Fruit fly (Drosophila melanogaster) whole organism, prepupa: Measurements from ENCODE around the gene Nedd4.

Experiments used
- Blimp-1 ChIP-seq: fragments of 200-800 bp; sonication (Bioruptor generic); optimal IDR thresholded peaks from 3 replicates; lab custom pipeline; 2017; ENCODE audit warnings: missing biosample characterization, missing genetic modification characterization, mild to moderate bottlenecking, moderate library complexity, missing genetic modification reagents
- CG10631 ChIP-seq: fragments of 200-800 bp; sonication (Bioruptor generic); optimal IDR thresholded peaks from 2 replicates; lab custom pipeline; 2016; ENCODE audit warnings: missing biosample characterization, missing genetic modification characterization
- CG11294 ChIP-seq: fragments of 200-800 bp; sonication (Bioruptor generic); IDR thresholded peaks from 2 replicates; pipeline ENCODE4 v1.3.6; 2022; ENCODE audit warnings: missing biosample characterization, missing genetic modification characterization
- CG11762 ChIP-seq: fragments of 200-800 bp; sonication (Bioruptor generic); optimal IDR thresholded peaks from 3 replicates; lab custom pipeline; 2016; ENCODE audit warnings: missing biosample characterization, missing genetic modification characterization; ENCODE audit not compliant: insufficient read depth
- CG15336 ChIP-seq: fragments of 200-800 bp; sonication (Bioruptor generic); IDR thresholded peaks from 2 replicates; pipeline ENCODE4 v1.3.6; 2022; ENCODE audit warnings: missing biosample characterization, missing genetic modification characterization
- CG1621 ChIP-seq: fragments of 200-800 bp; sonication (Bioruptor generic); optimal IDR thresholded peaks from 3 replicates; lab custom pipeline; 2018; ENCODE audit warnings: missing biosample characterization, mild to moderate bottlenecking, missing genetic modification characterization
- CG16779 ChIP-seq: fragments of 200-800 bp; sonication (Bioruptor generic); optimal IDR thresholded peaks from 3 replicates; lab custom pipeline; 2017; ENCODE audit warnings: missing biosample characterization, mild to moderate bottlenecking, missing genetic modification characterization
- CG31627 ChIP-seq: fragments of 200-800 bp; sonication (Bioruptor generic); optimal IDR thresholded peaks from 3 replicates; lab custom pipeline; 2016; ENCODE audit warnings: missing biosample characterization, missing genetic modification characterization
- CG34406 ChIP-seq: fragments of 200-800 bp; sonication (Bioruptor generic); optimal IDR thresholded peaks from 3 replicates; lab custom pipeline; 2016; ENCODE audit warnings: missing biosample characterization, missing genetic modification characterization
- CG3919 ChIP-seq: fragments of 200-800 bp; sonication (Bioruptor generic); optimal IDR thresholded peaks from 3 replicates; lab custom pipeline; 2016; ENCODE audit warnings: missing biosample characterization, missing genetic modification characterization
- CG6163 ChIP-seq: fragments of 200-800 bp; sonication (Bioruptor generic); IDR thresholded peaks from 3 replicates; pipeline ENCODE4 v1.3.6; 2022; ENCODE audit warnings: missing biosample characterization, missing genetic modification characterization
- CG6276 ChIP-seq: fragments of 200-800 bp; sonication (Bioruptor generic); optimal IDR thresholded peaks from 2 replicates; lab custom pipeline; 2017; ENCODE audit warnings: missing biosample characterization, mild to moderate bottlenecking, missing genetic modification characterization
- CG6792 ChIP-seq: fragments of 200-800 bp; sonication (Bioruptor generic); optimal IDR thresholded peaks from 3 replicates; lab custom pipeline; 2016; ENCODE audit warnings: missing biosample characterization, missing genetic modification characterization
- CG6808 ChIP-seq: fragments of 200-800 bp; sonication (Bioruptor generic); optimal IDR thresholded peaks from 3 replicates; lab custom pipeline; 2017; ENCODE audit warnings: missing biosample characterization, missing genetic modification characterization, mild to moderate bottlenecking, moderate library complexity, missing genetic modification reagents
- CG6854 ChIP-seq: fragments of 200-800 bp; sonication (Bioruptor generic); optimal IDR thresholded peaks from 2 replicates; lab custom pipeline; 2017; ENCODE audit warnings: missing biosample characterization, mild to moderate bottlenecking, missing genetic modification characterization
- CG8119 ChIP-seq: fragments of 200-800 bp; sonication (Bioruptor generic); IDR thresholded peaks from 3 replicates; pipeline ENCODE4 v1.3.6; 2022; ENCODE audit warnings: missing biosample characterization, missing genetic modification characterization
- CG8319 ChIP-seq: fragments of 200-800 bp; sonication (Bioruptor generic); optimal IDR thresholded peaks from 3 replicates; lab custom pipeline; 2016; ENCODE audit warnings: missing biosample characterization, missing genetic modification characterization
- CG8632 ChIP-seq: fragments of 200-800 bp; sonication (Bioruptor generic); optimal IDR thresholded peaks from 3 replicates; lab custom pipeline; 2016; ENCODE audit warnings: missing biosample characterization, missing genetic modification characterization
- CG9139 ChIP-seq: fragments of 200-800 bp; sonication (Bioruptor generic); optimal IDR thresholded peaks from 3 replicates; lab custom pipeline; 2017; ENCODE audit warnings: missing biosample characterization, mild to moderate bottlenecking, missing genetic modification characterization
- Eip75B ChIP-seq: fragments of 200-800 bp; sonication (Bioruptor generic); optimal IDR thresholded peaks from 3 replicates; lab custom pipeline; 2016; ENCODE audit warnings: missing biosample characterization, missing genetic modification characterization
- Eip78C ChIP-seq: fragments of 200-800 bp; sonication (Bioruptor generic); peaks from one replicate; lab custom pipeline; 2016; ENCODE audit warnings: missing biosample characterization, missing genetic modification characterization
- Ets21C ChIP-seq: fragments of 200-800 bp; sonication (Bioruptor generic); optimal IDR thresholded peaks from 3 replicates; lab custom pipeline; 2016; ENCODE audit warnings: missing biosample characterization, missing genetic modification characterization
- Ets96B ChIP-seq: fragments of 200-800 bp; optimal IDR thresholded peaks from 2 replicates; lab custom pipeline; 2019; ENCODE audit warnings: missing biosample characterization, mild to moderate bottlenecking, missing genetic modification characterization, moderate library complexity
- Hr38 ChIP-seq: sonication (Bioruptor generic); optimal IDR thresholded peaks from 2 replicates; lab custom pipeline; 2016; ENCODE audit warnings: missing biosample characterization, missing genetic modification characterization
- Hr39 ChIP-seq: fragments of 200-800 bp; sonication (Bioruptor generic); optimal IDR thresholded peaks from 2 replicates; lab custom pipeline; 2016; ENCODE audit warnings: missing biosample characterization, missing genetic modification characterization
- Hr4 ChIP-seq: fragments of 200-800 bp; sonication (Bioruptor generic); optimal IDR thresholded peaks from 3 replicates; lab custom pipeline; 2016; ENCODE audit warnings: missing biosample characterization, missing genetic modification characterization
- Lpt ChIP-seq: fragments of 200-800 bp; sonication (Bioruptor generic); optimal IDR thresholded peaks from 3 replicates; lab custom pipeline; 2016; ENCODE audit warnings: missing biosample characterization, missing genetic modification characterization
- Met ChIP-seq: fragments of 200-800 bp; sonication (Bioruptor generic); optimal IDR thresholded peaks from 3 replicates; lab custom pipeline; 2016; ENCODE audit warnings: missing biosample characterization, missing genetic modification characterization
- OdsH ChIP-seq: fragments of 200-800 bp; sonication (Bioruptor generic); optimal IDR thresholded peaks from 3 replicates; lab custom pipeline; 2016; ENCODE audit warnings: missing biosample characterization, missing genetic modification characterization
- Smox ChIP-seq: fragments of 200-800 bp; sonication (Bioruptor generic); optimal IDR thresholded peaks from 3 replicates; lab custom pipeline; 2016; ENCODE audit warnings: missing biosample characterization, missing genetic modification characterization
- Sox102F ChIP-seq: fragments of 200-800 bp; sonication (Bioruptor generic); optimal IDR thresholded peaks from 2 replicates; lab custom pipeline; 2016; ENCODE audit warnings: missing biosample characterization, mild to moderate bottlenecking, missing genetic modification characterization
- Sox14 ChIP-seq: fragments of 200-800 bp; sonication (Bioruptor generic); optimal IDR thresholded peaks from 3 replicates; lab custom pipeline; 2016; ENCODE audit warnings: missing biosample characterization, missing genetic modification characterization
- Sox15 ChIP-seq: fragments of 200-800 bp; sonication (Bioruptor generic); optimal IDR thresholded peaks from 3 replicates; lab custom pipeline; 2016; ENCODE audit warnings: missing biosample characterization, missing genetic modification characterization
- achi ChIP-seq: fragments of 200-800 bp; sonication (Bioruptor generic); optimal IDR thresholded peaks from 3 replicates; lab custom pipeline; 2016; ENCODE audit warnings: missing biosample characterization, missing genetic modification characterization
- acj6 ChIP-seq: fragments of 200-800 bp; sonication (Bioruptor generic); optimal IDR thresholded peaks from 3 replicates; lab custom pipeline; 2016; ENCODE audit warnings: missing biosample characterization, missing genetic modification characterization
- cyc ChIP-seq: fragments of 200-800 bp; sonication (Bioruptor generic); optimal IDR thresholded peaks from 3 replicates; lab custom pipeline; 2016; ENCODE audit warnings: missing biosample characterization, missing genetic modification characterization
- dac ChIP-seq: fragments of 200-800 bp; sonication (Bioruptor generic); optimal IDR thresholded peaks from 2 replicates; lab custom pipeline; 2017; ENCODE audit warnings: missing biosample characterization, mild to moderate bottlenecking, missing genetic modification characterization
- dsx ChIP-seq: fragments of 200-800 bp; optimal IDR thresholded peaks from 3 replicates; lab custom pipeline; 2019; ENCODE audit warnings: missing biosample characterization, mild to moderate bottlenecking, missing genetic modification characterization, moderate library complexity; ENCODE audit not compliant: poor library complexity, severe bottlenecking
- eg ChIP-seq: fragments of 200-800 bp; sonication (Bioruptor generic); IDR thresholded peaks from 3 replicates; pipeline ENCODE4 v1.3.6; 2022; ENCODE audit warnings: missing biosample characterization, missing genetic modification characterization
- fd85E ChIP-seq: fragments of 200-800 bp; sonication (Bioruptor generic); optimal IDR thresholded peaks from 3 replicates; lab custom pipeline; 2016; ENCODE audit warnings: missing biosample characterization, missing genetic modification characterization
- lz ChIP-seq: fragments of 200-800 bp; sonication (Bioruptor generic); optimal IDR thresholded peaks from 3 replicates; lab custom pipeline; 2016; ENCODE audit warnings: missing biosample characterization, missing genetic modification characterization
- net ChIP-seq: fragments of 200-800 bp; sonication (Bioruptor generic); optimal IDR thresholded peaks from 3 replicates; lab custom pipeline; 2016; ENCODE audit warnings: missing biosample characterization, missing genetic modification characterization
- pdm3 ChIP-seq: fragments of 200-800 bp; sonication (Bioruptor generic); optimal IDR thresholded peaks from 3 replicates; lab custom pipeline; 2016; ENCODE audit warnings: missing biosample characterization, missing genetic modification characterization
- salr ChIP-seq, 2 experiments: fragments of 200-800 bp; sonication (Bioruptor generic); optimal IDR thresholded peaks; 3 replicates each; lab custom pipeline; 2016 to 2018; ENCODE audit warnings: missing biosample characterization in 2 of 2, missing genetic modification characterization in 2 of 2, mild to moderate bottlenecking in 1 of 2
- spab ChIP-seq: fragments of 200-800 bp; sonication (Bioruptor generic); optimal IDR thresholded peaks from 2 replicates; lab custom pipeline; 2017; ENCODE audit warnings: missing biosample characterization, mild to moderate bottlenecking, missing genetic modification characterization, missing genetic modification reagents
- ss ChIP-seq, 2 experiments: fragments of 200-800 bp; sonication (Bioruptor generic); optimal IDR thresholded peaks; 2 replicates in 1 of 2; 3 replicates in 1 of 2; lab custom pipeline; 2017 to 2018; ENCODE audit warnings: mild to moderate bottlenecking in 2 of 2, missing biosample characterization in 2 of 2, missing genetic modification characterization in 2 of 2, moderate library complexity in 1 of 2
- svp ChIP-seq: fragments of 200-800 bp; sonication (Bioruptor generic); peaks from one replicate; lab custom pipeline; 2016; ENCODE audit warnings: missing biosample characterization, missing genetic modification characterization
- vri ChIP-seq: fragments of 200-800 bp; sonication (Bioruptor generic); optimal IDR thresholded peaks from 3 replicates; lab custom pipeline; 2016; ENCODE audit warnings: missing biosample characterization, mild to moderate bottlenecking, missing genetic modification characterization

The Nedd4 gene

dm6 chr3L:17586370-17587048 lies 56.6 kb downstream of the Nedd4 start (continued):
- TF ChIP-seq acj6 (GFP tag; lab: Kevin White, UChicago): no peak

- TF ChIP-seq CG34406 (GFP tag; lab: Kevin White, UChicago) (no peak), CG6163 (GFP tag; lab: Robert Waterston, UW) (peak; percentile 63), CG11294 (peak; percentile 7; the same call in 1 of the 2 replicates), eg (GFP tag; lab: Robert Waterston, UW) (peak; percentile 60)
Measured at dm6 chr3L:17587292-17587691, 57.4 kb downstream of the Nedd4 start.

dm6 chr3L:17587897-17588296 lies 58.0 kb downstream of the Nedd4 start:
- TF ChIP-seq salr (GFP tag; optimal IDR thresholded peaks at IDR 0.05; lab: Kevin White, UChicago): peak; percentile 3 to 77
- TF ChIP-seq Sox14 (GFP tag; lab: Kevin White, UChicago): peak; percentile 26
- peak; percentile 59 for TF ChIP-seq Hr4 (GFP tag; lab: Kevin White, UChicago)
- no peak for TF ChIP-seq vri (GFP tag; lab: Kevin White, UChicago)
- TF ChIP-seq pdm3 (GFP tag; lab: Kevin White, UChicago): peak; percentile 25
- TF ChIP-seq CG8119 (GFP tag; lab: Robert Waterston, UW): no peak
- TF ChIP-seq CG11762 (GFP tag; lab: Kevin White, UChicago): no peak
- no peak for TF ChIP-seq dac
- no peak for TF ChIP-seq Blimp-1 (GFP tag; lab: Kevin White, UChicago)
- TF ChIP-seq CG6854 (GFP tag; lab: Kevin White, UChicago): no peak
- no peak for TF ChIP-seq Smox (GFP tag; lab: Kevin White, UChicago)
- no peak for TF ChIP-seq CG6792 (GFP tag; lab: Kevin White, UChicago)
- TF ChIP-seq Hr39 (GFP tag; lab: Kevin White, UChicago): no peak
- no peak for TF ChIP-seq ss (GFP tag; optimal IDR thresholded peaks at IDR 0.05; lab: Kevin White, UChicago)
- no peak for TF ChIP-seq dsx
- no peak for TF ChIP-seq CG8632 (GFP tag; lab: Kevin White, UChicago)
- TF ChIP-seq CG6276 (GFP tag; lab: Kevin White, UChicago): peak; percentile 16
- TF ChIP-seq Eip78C (GFP tag; lab: Kevin White, UChicago): peak; percentile 81
- peak; percentile 5 for TF ChIP-seq CG6808 (GFP tag; lab: Kevin White, UChicago)
- TF ChIP-seq CG1621: no peak
- TF ChIP-seq CG8319 (GFP tag; lab: Kevin White, UChicago): no peak
- peak; percentile 43 for TF ChIP-seq achi
- TF ChIP-seq Ets96B: no peak
- peak; percentile 30 for TF ChIP-seq CG10631 (GFP tag; lab: Kevin White, UChicago)
- no peak for TF ChIP-seq spab (GFP tag; lab: Kevin White, UChicago)
- TF ChIP-seq acj6 (GFP tag; lab: Kevin White, UChicago): peak; percentile 41
- no peak for TF ChIP-seq OdsH (GFP tag; lab: Kevin White, UChicago)
- no peak for TF ChIP-seq CG31627
- no peak for TF ChIP-seq CG34406 (GFP tag; lab: Kevin White, UChicago)
- no peak for TF ChIP-seq Eip75B (GFP tag; lab: Kevin White, UChicago)
- TF ChIP-seq Hr38 (GFP tag; lab: Kevin White, UChicago): no peak
- no peak for TF ChIP-seq Lpt (GFP tag; lab: Kevin White, UChicago)
- TF ChIP-seq Ets21C (GFP tag; lab: Kevin White, UChicago): no peak
- TF ChIP-seq CG9139 (GFP tag; lab: Kevin White, UChicago): no peak
- TF ChIP-seq Sox102F (GFP tag; lab: Kevin White, UChicago): no peak
- TF ChIP-seq net (GFP tag; lab: Kevin White, UChicago): peak; percentile 32
- TF ChIP-seq fd85E (GFP tag; lab: Kevin White, UChicago): no peak
- no peak for TF ChIP-seq Met (GFP tag; lab: Kevin White, UChicago)
- TF ChIP-seq CG3919 (GFP tag; lab: Kevin White, UChicago): no peak
- TF ChIP-seq lz (GFP tag; lab: Kevin White, UChicago): no peak
- peak; percentile 31; the same call in 1 of the 2 replicates for TF ChIP-seq CG15336 (GFP tag; lab: Robert Waterston, UW)
- no peak for TF ChIP-seq CG16779 (tag; lab: Kevin White, UChicago)
- no peak for TF ChIP-seq cyc
- TF ChIP-seq svp (GFP tag; lab: Kevin White, UChicago): no peak
- no peak for TF ChIP-seq Sox15 (GFP tag; lab: Kevin White, UChicago)
